Fruit fly (Drosophila melanogaster) Kc167 (cell line): ENCODE measurements around the gene CG18223.

Source experiments
- Myc ChIP-seq: fragments of >200 bp; optimal IDR thresholded peaks from 2 replicates; lab custom pipeline; 2017; ENCODE audit warnings: missing external identifiers
- Sin3A ChIP-seq: fragments of >200 bp; optimal IDR thresholded peaks from 2 replicates; lab custom pipeline; 2018; ENCODE audit warnings: missing external identifiers
- h ChIP-seq: fragments of >200 bp; optimal IDR thresholded peaks from 3 replicates; lab custom pipeline; 2018; ENCODE audit warnings: missing external identifiers
- insv ChIP-seq: fragments of >200 bp; optimal IDR thresholded peaks from 3 replicates; lab custom pipeline; 2018; ENCODE audit warnings: missing external identifiers
- psq ChIP-seq: fragments of >200 bp; optimal IDR thresholded peaks from 2 replicates; lab custom pipeline; 2017; ENCODE audit warnings: missing external identifiers
- ttk ChIP-seq: sonication (Bioruptor generic); optimal IDR thresholded peaks from 2 replicates; lab custom pipeline; 2017; ENCODE audit warnings: missing external identifiers

Gene CG18223

DNA sequence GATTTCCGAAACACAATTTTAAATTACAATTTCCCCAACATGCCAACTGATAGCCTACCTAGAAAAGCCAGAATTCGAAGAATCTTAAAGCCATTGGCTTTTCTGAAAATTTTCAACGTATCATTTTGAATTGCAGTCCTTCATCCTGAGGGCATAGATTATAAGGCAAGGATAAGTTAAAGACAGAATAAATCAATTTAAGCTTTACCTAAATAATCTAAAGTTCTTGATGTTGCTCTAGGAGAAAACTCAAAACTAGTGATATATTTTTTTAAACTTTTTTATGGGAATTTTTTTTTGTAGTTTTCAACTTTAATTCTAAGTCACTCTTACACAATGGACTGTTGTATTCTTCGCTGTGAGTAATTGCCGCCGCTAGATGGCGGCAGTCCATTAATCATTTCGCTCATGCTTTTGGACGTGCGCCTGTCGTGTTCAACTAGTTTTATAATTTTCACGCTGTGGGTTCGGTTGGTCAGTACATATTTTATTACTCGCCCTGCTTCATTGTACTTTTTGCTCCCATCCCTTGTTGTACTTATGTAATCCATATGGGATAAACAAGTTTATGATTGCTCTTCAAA, 5.9 kb downstream of the CG18223 start, which contains the start of gene COX6AL2:
Gene COX6AL2, minus strand, starts transcription at position 51 of the 584 bp plus-strand sequence.
- TF ChIP-seq insv (lab: Kevin White, UChicago) (no peak), h (lab: Kevin White, UChicago) (no peak), Myc (lab: Kevin White, UChicago) (no peak)

DNA sequence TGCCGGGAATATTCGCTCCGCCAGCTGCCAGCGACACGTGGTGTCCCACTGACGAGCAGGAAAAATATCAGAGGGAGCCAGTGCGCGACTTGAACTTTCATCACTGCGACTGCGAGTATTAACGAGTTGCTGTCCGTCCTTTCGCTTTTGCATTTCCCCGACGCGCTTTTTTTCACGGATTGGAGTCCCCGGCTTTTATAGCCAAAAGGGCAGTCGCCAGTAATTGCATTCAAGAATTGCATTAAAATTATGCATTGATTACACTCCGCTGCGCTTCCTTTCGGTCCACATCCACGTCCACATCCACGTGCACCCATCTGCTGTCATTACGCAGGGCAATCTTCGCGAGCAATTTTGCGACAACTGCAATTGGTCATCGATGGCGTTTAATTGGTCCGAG, 9.0 kb downstream of the CG18223 start, which contains the start of gene Ir75d:
Gene Ir75d, minus strand, starts transcription at position 101 of the 400 bp plus-strand sequence.
- TF ChIP-seq ttk: no peak
- no peak for TF ChIP-seq psq
- no peak for TF ChIP-seq Myc (lab: Kevin White, UChicago)
- TF ChIP-seq Sin3A (lab: Kevin White, UChicago): no peak
- TF ChIP-seq h (lab: Kevin White, UChicago): no peak
- no peak for TF ChIP-seq insv (lab: Kevin White, UChicago)

DNA sequence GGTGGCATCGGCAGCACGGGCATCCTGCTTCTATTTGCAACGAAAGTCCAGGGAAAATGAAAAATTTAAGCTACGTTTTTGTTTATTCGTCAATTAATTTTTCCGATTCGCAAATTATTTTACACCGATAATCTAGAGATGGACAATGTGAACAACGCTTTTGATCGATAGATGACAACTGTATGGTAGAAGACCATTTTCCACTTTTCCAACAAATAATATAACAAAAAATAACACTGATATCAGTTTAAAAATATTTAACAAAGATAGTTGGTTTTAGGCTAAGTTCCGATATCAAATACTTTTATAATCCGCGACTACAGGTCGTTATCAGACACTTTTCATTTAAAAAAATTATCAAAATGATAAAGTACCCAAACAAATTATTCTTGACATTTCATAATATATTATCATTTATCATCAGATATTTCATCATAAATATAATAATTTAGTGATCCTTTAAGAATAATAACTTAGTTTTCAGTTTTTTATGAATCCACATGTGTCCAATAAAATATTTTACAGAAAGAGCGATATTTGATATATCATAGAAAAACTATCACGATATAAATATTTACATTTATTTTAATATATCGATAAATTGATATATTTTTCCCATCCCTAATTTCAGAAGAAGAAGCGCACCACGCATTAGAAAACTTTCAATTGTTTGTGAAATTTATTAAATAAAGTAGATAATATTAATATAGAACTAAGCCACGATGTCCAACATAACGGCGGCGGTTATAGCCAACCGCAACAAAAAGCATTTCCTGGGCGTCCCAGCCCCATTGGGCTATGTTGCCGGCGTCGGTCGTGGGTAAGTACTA, 15.1 kb downstream of the CG18223 start, which contains the start of the genes CSN1b and Prp6:
Gene CSN1b, minus strand, starts transcription at position 159 of the 830 bp plus-strand sequence.
Gene Prp6, plus strand, starts transcription at position 601 of the 830 bp plus-strand sequence.
- no peak for TF ChIP-seq h (lab: Kevin White, UChicago)
- TF ChIP-seq insv (lab: Kevin White, UChicago): no peak
- TF ChIP-seq psq: no peak
- no peak for TF ChIP-seq Sin3A (lab: Kevin White, UChicago)
- no peak for TF ChIP-seq Myc (lab: Kevin White, UChicago)
- no peak for TF ChIP-seq ttk

DNA sequence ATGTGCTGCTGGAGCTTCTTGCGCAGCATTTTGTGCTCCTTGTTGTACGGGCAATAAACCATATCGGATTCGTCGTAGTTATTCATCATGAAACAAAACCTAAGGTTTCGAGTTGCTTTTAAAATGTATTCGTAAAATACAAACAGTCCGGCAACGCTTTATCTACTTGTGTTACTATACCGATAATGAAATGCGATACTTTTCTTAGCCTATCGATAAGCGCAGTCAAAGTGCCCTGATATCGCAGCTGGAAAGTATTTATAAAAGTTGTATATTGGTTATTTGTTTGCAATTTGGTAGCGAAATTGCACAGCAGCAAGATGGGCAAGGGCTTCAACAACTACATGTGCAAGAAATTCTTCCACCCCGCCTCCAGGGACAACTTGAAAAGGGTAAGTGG, 18.7 kb downstream of the CG18223 start, which contains the start of the genes arx and CG6843:
Gene arx, minus strand, starts transcription at position 144 of the 400 bp plus-strand sequence.
Gene CG6843, plus strand, starts transcription at position 184 of the 400 bp plus-strand sequence.
- TF ChIP-seq Myc (lab: Kevin White, UChicago) (no peak), h (lab: Kevin White, UChicago) (no peak), psq (no peak), insv (lab: Kevin White, UChicago) (no peak), Sin3A (lab: Kevin White, UChicago) (no peak)

DNA sequence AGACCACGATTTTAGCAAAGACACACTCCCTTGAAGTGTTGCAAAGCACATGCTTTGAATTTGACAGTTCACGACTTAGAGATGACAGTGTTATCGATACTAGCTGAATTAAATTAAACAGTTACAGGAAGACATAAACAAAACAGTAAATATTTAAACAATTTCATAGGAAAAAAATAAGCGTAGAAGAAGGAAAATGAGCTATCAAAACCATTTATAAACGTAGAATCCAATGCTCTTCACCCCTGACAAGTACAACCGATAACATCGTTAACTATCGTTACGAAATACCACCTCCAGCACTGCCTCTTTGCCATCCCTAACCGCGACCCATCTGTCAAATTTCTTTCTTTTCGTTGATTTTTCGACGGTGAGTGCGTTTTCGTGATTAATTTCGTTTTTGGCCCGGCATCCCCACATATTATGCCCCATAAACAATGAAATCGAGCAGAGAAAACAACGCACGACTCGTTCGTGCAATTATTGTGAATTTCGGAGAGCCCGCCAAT, 21.3 kb downstream of the CG18223 start, which contains the start of gene RpL26:
Gene RpL26, plus strand, starts transcription at position 106 of the 509 bp plus-strand sequence.
- TF ChIP-seq insv (lab: Kevin White, UChicago) (no peak), Myc (lab: Kevin White, UChicago) (no peak), h (lab: Kevin White, UChicago) (no peak), ttk (no peak), Sin3A (lab: Kevin White, UChicago) (no peak), psq (no peak)

DNA sequence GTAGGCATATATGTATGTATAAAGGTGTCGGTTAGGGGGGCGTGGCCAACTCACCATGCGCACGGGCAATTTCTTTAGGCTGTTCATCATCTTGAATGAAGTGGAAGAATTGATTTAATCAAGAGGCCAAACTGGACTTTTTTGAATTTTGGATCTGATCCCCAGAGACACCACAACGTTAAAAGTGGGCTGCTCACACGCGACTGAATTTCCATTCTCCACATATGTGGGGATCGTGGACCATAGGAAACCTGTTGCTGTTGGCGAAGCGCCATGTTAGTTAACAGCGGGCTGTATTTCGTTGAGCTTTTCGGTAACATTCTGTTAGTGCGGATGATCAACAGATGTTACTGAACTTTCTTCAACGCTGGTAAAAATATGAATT, 22.0 kb downstream of the CG18223 start, which contains the start of gene CG3902:
Gene CG3902, minus strand, starts transcription at position 208 of the 385 bp plus-strand sequence.
- TF ChIP-seq Myc (lab: Kevin White, UChicago) (no peak), psq (no peak), ttk (no peak), insv (lab: Kevin White, UChicago) (no peak)

DNA sequence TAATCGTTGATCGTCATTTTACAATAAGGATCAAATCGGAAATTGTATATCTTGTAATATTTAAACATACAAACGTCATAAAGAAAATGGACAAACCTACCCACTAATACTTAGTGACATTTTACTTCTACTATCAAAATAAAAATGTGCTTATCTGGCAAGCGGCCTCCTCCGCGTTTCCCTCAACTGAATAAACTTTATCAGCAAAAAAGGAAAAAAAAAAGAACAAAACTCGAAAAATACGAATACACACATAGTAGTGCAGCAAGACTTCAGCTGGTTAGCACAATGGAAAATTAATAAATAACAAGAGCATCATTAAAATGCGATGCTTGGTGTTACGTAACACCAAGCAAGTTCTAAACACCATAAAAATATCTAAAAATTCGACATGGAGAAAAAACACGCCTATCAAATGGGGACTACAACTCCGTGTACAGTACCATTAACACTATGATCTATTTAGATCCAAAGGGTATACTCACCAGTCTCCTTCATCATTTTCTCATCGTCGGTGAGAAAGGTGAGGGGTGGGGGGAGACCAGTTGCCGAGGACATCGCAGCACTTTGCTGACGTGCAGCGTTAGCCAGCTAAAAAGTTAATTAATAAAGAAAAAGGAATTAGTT, 22.5 kb downstream of the CG18223 start:
- TF ChIP-seq psq (no peak), h (lab: Kevin White, UChicago) (no peak), ttk (no peak), insv (lab: Kevin White, UChicago) (no peak), Myc (lab: Kevin White, UChicago) (no peak), Sin3A (lab: Kevin White, UChicago) (no peak)

DNA sequence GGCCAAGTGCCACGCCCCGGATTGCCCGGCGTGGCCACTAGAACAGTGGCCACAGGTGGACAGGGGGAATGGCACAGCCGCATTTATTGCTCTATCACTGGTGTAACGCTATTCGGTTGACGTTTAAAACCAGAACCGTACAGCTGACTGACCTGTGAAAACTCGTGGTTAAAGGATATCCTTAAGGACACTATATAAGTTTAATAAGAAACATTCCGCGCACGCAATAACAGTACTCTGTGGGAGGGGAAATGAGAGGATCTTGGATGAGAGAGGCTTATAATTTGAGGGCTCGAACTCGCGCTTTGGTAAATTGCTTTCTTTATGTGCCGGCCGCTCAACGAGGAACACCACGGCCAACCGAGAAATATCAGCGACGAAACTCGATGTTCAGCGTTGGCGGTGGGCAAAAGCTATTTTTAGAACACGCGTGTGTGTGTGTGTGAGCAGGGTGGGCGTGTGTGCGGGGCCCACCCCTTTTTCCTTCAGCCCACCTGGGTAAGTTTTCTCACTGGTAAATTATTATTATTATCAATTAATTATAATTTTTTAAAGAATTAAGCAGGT, 23.7 kb downstream of the CG18223 start:
- TF ChIP-seq ttk: no peak
- TF ChIP-seq Myc (lab: Kevin White, UChicago): no peak
- no peak for TF ChIP-seq insv (lab: Kevin White, UChicago)
- no peak for TF ChIP-seq psq
- TF ChIP-seq h (lab: Kevin White, UChicago): no peak
- no peak for TF ChIP-seq Sin3A (lab: Kevin White, UChicago)

DNA sequence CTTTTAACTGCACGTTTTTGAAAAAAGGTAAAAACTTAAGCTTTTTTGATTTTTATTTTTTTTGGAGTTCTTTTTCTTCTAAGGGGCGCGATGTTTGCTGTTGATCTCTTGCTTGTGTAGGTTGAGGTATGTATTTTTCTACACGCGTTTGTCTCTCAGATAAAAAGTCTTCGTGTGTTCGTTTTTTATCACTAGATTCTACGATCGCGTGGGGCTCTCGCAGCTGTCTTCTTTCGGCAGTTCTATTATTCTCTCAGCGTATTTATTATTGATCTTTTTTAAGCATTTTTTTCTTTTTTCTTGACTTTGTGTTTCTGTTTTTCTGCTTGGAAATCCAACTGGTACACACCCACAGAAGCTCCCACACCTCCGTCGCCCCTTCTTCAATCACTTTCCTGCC, 25.0 kb downstream of the CG18223 start:
- TF ChIP-seq h (lab: Kevin White, UChicago): no peak
- no peak for TF ChIP-seq Myc (lab: Kevin White, UChicago)

DNA sequence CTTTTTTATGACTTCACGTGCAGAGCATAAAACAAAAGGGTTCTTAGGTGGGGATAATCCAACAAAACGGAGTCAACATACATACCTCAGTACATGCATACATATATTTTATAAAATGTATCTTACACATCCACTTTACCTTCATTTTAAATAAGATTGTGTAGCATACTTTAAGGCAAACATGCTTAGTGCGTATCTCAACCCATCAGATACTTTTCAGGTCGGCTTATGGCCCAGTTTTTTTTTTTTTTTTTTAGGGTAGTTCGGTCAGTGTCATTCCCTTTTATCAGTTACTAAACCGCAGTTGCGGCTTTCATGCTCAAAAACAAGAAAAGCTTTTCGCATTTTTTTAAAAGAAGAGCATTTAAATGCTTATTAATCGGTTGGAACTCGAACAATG, 28.1 kb downstream of the CG18223 start, which contains the start of gene NijB:
Gene NijB, plus strand, starts transcription at position 398 of the 400 bp plus-strand sequence.
- TF ChIP-seq ttk: no peak
- no peak for TF ChIP-seq h (lab: Kevin White, UChicago)
- TF ChIP-seq Myc (lab: Kevin White, UChicago): no peak
- no peak for TF ChIP-seq insv (lab: Kevin White, UChicago)
- TF ChIP-seq Sin3A (lab: Kevin White, UChicago): no peak
